Fruit fly (Drosophila melanogaster) whole organism, embryonic: ENCODE data around the gene vsg.

Experiments used
- CG11504 ChIP-seq: fragments of 200-800 bp; sonication (Bioruptor generic); optimal IDR thresholded peaks from 3 replicates; lab custom pipeline; 2019; ENCODE audit warnings: missing biosample characterization, mild to moderate bottlenecking, missing genetic modification characterization, moderate library complexity
- CG12155 ChIP-seq: fragments of 200-800 bp; sonication (Bioruptor generic); optimal IDR thresholded peaks from 3 replicates; lab custom pipeline; 2016; ENCODE audit warnings: missing biosample characterization, missing genetic modification characterization
- CG12659 ChIP-seq: fragments of 200-800 bp; sonication (Bioruptor generic); optimal IDR thresholded peaks from 3 replicates; lab custom pipeline; 2017; ENCODE audit warnings: mild to moderate bottlenecking, missing biosample characterization, missing genetic modification reagents, missing genetic modification characterization
- CG15269 ChIP-seq: fragments of 200-800 bp; sonication (Bioruptor generic); optimal IDR thresholded peaks from 2 replicates; lab custom pipeline; 2018; ENCODE audit warnings: missing biosample characterization, mild to moderate bottlenecking, missing genetic modification characterization, moderate library complexity
- CG17361 ChIP-seq: fragments of 200-800 bp; sonication (Bioruptor generic); IDR thresholded peaks from 3 replicates; pipeline ENCODE4 v1.3.6; 2022; ENCODE audit warnings: missing biosample characterization, missing genetic modification characterization
- CG17385 ChIP-seq: fragments of 200-800 bp; sonication (Bioruptor generic); optimal IDR thresholded peaks from 3 replicates; lab custom pipeline; 2018; ENCODE audit warnings: missing biosample characterization, mild to moderate bottlenecking, missing genetic modification characterization
- CG17612 ChIP-seq: fragments of 200-800 bp; sonication (Bioruptor generic); IDR thresholded peaks from 2 replicates; pipeline ENCODE4 v1.3.6; 2022; ENCODE audit warnings: missing biosample characterization, missing genetic modification characterization
- CG1832 ChIP-seq: fragments of 200-800 bp; sonication (Bioruptor generic); optimal IDR thresholded peaks from 2 replicates; lab custom pipeline; 2017; ENCODE audit warnings: missing biosample characterization, mild to moderate bottlenecking, missing genetic modification characterization, inconsistent platforms
- CG30403 ChIP-seq: fragments of 200-800 bp; sonication (Bioruptor generic); optimal IDR thresholded peaks from 3 replicates; lab custom pipeline; 2016; ENCODE audit warnings: missing biosample characterization, missing genetic modification characterization
- CG7556 ChIP-seq: fragments of 200-800 bp; sonication (Bioruptor generic); optimal IDR thresholded peaks from 2 replicates; lab custom pipeline; 2017; ENCODE audit warnings: missing biosample characterization, mild to moderate bottlenecking, missing genetic modification characterization
- CG8281 ChIP-seq: fragments of 200-800 bp; sonication (Bioruptor generic); optimal IDR thresholded peaks from 2 replicates; lab custom pipeline; 2018; ENCODE audit warnings: missing biosample characterization, mild to moderate bottlenecking, missing genetic modification characterization, moderate library complexity
- CG8765 ChIP-seq: fragments of 200-800 bp; sonication (Bioruptor generic); IDR thresholded peaks from 2 replicates; pipeline ENCODE4 v1.3.6; 2022; ENCODE audit warnings: missing biosample characterization, missing genetic modification characterization
- CG9727 ChIP-seq: fragments of 200-800 bp; sonication (Bioruptor generic); optimal IDR thresholded peaks from 3 replicates; lab custom pipeline; 2017; ENCODE audit warnings: missing biosample characterization, mild to moderate bottlenecking, missing genetic modification characterization
- Deaf1 ChIP-seq: fragments of 200-800 bp; optimal IDR thresholded peaks from 3 replicates; lab custom pipeline; 2019; ENCODE audit warnings: missing biosample characterization, mild to moderate bottlenecking, missing genetic modification characterization, moderate library complexity
- Drgx ChIP-seq: fragments of 200-800 bp; sonication (Bioruptor generic); IDR thresholded peaks from 2 replicates; pipeline ENCODE4 v1.3.6; 2022; ENCODE audit warnings: missing biosample characterization, missing genetic modification characterization
- Elba2 ChIP-seq: fragments of 200-800 bp; sonication (Bioruptor generic); optimal IDR thresholded peaks from 3 replicates; lab custom pipeline; 2016; ENCODE audit warnings: missing biosample characterization, missing genetic modification characterization
- HHEX ChIP-seq: fragments of 200-800 bp; sonication (Bioruptor generic); optimal IDR thresholded peaks from 3 replicates; lab custom pipeline; 2017; ENCODE audit warnings: missing biosample characterization, mild to moderate bottlenecking, missing genetic modification characterization, missing genetic modification reagents
- Hmr ChIP-seq: fragments of 200-800 bp; sonication (Bioruptor generic); optimal IDR thresholded peaks from 3 replicates; lab custom pipeline; 2017; ENCODE audit warnings: mild to moderate bottlenecking, missing biosample characterization, missing genetic modification reagents, missing genetic modification characterization
- Hr51 ChIP-seq, 2 experiments: fragments of 200-800 bp; sonication (Bioruptor generic); optimal IDR thresholded peaks; 2 replicates in 1 of 2; 3 replicates in 1 of 2; lab custom pipeline; 2016 to 2018; ENCODE audit warnings: missing biosample characterization in 2 of 2, missing genetic modification characterization in 2 of 2, mild to moderate bottlenecking in 1 of 2, moderate library complexity in 1 of 2
- Meics ChIP-seq: fragments of 200-800 bp; sonication (Bioruptor generic); optimal IDR thresholded peaks from 2 replicates; lab custom pipeline; 2017; ENCODE audit warnings: missing biosample characterization, mild to moderate bottlenecking, missing genetic modification characterization
- NfI ChIP-seq: fragments of 200-800 bp; sonication (Bioruptor generic); optimal IDR thresholded peaks from 3 replicates; lab custom pipeline; 2018; ENCODE audit warnings: missing biosample characterization, mild to moderate bottlenecking, missing genetic modification characterization, moderate library complexity
- Pdp1 ChIP-seq, 2 experiments: fragments of 200-800 bp; sonication (Bioruptor generic); optimal IDR thresholded peaks; 3 replicates each; lab custom pipeline; 2016; ENCODE audit warnings: missing biosample characterization in 2 of 2, missing genetic modification characterization in 2 of 2, mild to moderate bottlenecking in 1 of 2, moderate library complexity in 1 of 2
- Sox100B ChIP-seq: fragments of 200-800 bp; sonication (Bioruptor generic); optimal IDR thresholded peaks from 3 replicates; lab custom pipeline; 2018; ENCODE audit warnings: missing biosample characterization, mild to moderate bottlenecking, missing genetic modification characterization
- ash1 ChIP-seq: fragments of 200-800 bp; sonication (Bioruptor generic); optimal IDR thresholded peaks from 2 replicates; lab custom pipeline; 2018; ENCODE audit warnings: missing biosample characterization, mild to moderate bottlenecking, missing genetic modification characterization
- bigmax ChIP-seq: fragments of 200-800 bp; sonication (Bioruptor generic); optimal IDR thresholded peaks from 2 replicates; lab custom pipeline; 2018; ENCODE audit warnings: missing biosample characterization, mild to moderate bottlenecking, missing genetic modification characterization
- bowl ChIP-seq: fragments of 200-800 bp; sonication (Bioruptor generic); IDR thresholded peaks from 2 replicates; pipeline ENCODE4 v1.3.6; 2022; ENCODE audit warnings: missing biosample characterization, missing genetic modification characterization
- chn ChIP-seq: fragments of 200-800 bp; sonication (Bioruptor generic); optimal IDR thresholded peaks from 2 replicates; lab custom pipeline; 2016; ENCODE audit warnings: missing biosample characterization, missing genetic modification characterization
- croc ChIP-seq: fragments of 200-800 bp; sonication (Bioruptor generic); conservative IDR thresholded peaks from 3 replicates; pipeline ENCODE4 v1.3.6; 2022; ENCODE audit warnings: missing biosample characterization, missing genetic modification characterization
- cwo ChIP-seq: fragments of 200-800 bp; sonication (Bioruptor generic); optimal IDR thresholded peaks from 3 replicates; lab custom pipeline; 2017; ENCODE audit warnings: missing biosample characterization, missing genetic modification characterization, mild to moderate bottlenecking, moderate library complexity, missing genetic modification reagents
- dpn ChIP-seq, 2 experiments: fragments of 200-800 bp; sonication (Bioruptor generic); optimal IDR thresholded peaks; 3 replicates each; lab custom pipeline; 2016; ENCODE audit warnings: missing biosample characterization in 2 of 2, missing genetic modification characterization in 2 of 2
- ewg ChIP-seq: fragments of 200-800 bp; sonication (Bioruptor generic); optimal IDR thresholded peaks from 3 replicates; lab custom pipeline; 2017; ENCODE audit warnings: mild to moderate bottlenecking, missing biosample characterization, missing genetic modification reagents, missing genetic modification characterization
- gfzf ChIP-seq: fragments of 200-800 bp; sonication (Bioruptor generic); optimal IDR thresholded peaks from 2 replicates; lab custom pipeline; 2016; ENCODE audit warnings: missing biosample characterization, mild to moderate bottlenecking, missing genetic modification characterization, moderate library complexity
- hb ChIP-seq: fragments of 200-800 bp; sonication (Bioruptor generic); IDR thresholded peaks from 3 replicates; pipeline ENCODE4 v1.3.6; 2022; ENCODE audit warnings: missing biosample characterization, missing genetic modification characterization; ENCODE audit not compliant: partially characterized antibody
- lola ChIP-seq, 3 experiments: fragments of >200 bp in 2 of 3; fragments of 200-800 bp in 1 of 3; sonication (Bioruptor generic) in 1 of 3; optimal IDR thresholded peaks; 2 replicates each; lab custom pipeline; 2017 to 2019; ENCODE audit warnings: missing biosample characterization in 3 of 3, missing genetic modification characterization in 3 of 3, mild to moderate bottlenecking in 1 of 3, moderate library complexity in 1 of 3
- mld ChIP-seq: fragments of 200-800 bp; sonication (Bioruptor generic); IDR thresholded peaks from 3 replicates; pipeline ENCODE4 v1.3.6; 2022; ENCODE audit warnings: missing biosample characterization, missing genetic modification characterization; ENCODE audit not compliant: partially characterized antibody
- nerfin-1 ChIP-seq: fragments of 200-800 bp; sonication (Bioruptor generic); optimal IDR thresholded peaks from 3 replicates; lab custom pipeline; 2019; ENCODE audit warnings: missing biosample characterization, mild to moderate bottlenecking, missing genetic modification characterization, moderate library complexity
- org-1 ChIP-seq: fragments of 200-800 bp; sonication (Bioruptor generic); optimal IDR thresholded peaks from 2 replicates; lab custom pipeline; 2017; ENCODE audit warnings: missing biosample characterization, missing genetic modification characterization
- pfk ChIP-seq: fragments of 200-800 bp; sonication (Bioruptor generic); optimal IDR thresholded peaks from 2 replicates; lab custom pipeline; 2018; ENCODE audit warnings: missing biosample characterization, mild to moderate bottlenecking, missing genetic modification characterization, moderate library complexity
- pho ChIP-seq: fragments of 200-800 bp; sonication (Bioruptor generic); optimal IDR thresholded peaks from 2 replicates; lab custom pipeline; 2016; ENCODE audit warnings: missing biosample characterization, missing genetic modification characterization
- sd ChIP-seq: fragments of 200-800 bp; sonication (Bioruptor generic); optimal IDR thresholded peaks from 3 replicates; lab custom pipeline; 2018; ENCODE audit warnings: missing biosample characterization, mild to moderate bottlenecking, missing genetic modification characterization, moderate library complexity
- sima ChIP-seq: fragments of 200-800 bp; sonication (Bioruptor generic); optimal IDR thresholded peaks from 2 replicates; lab custom pipeline; 2016; ENCODE audit warnings: missing biosample characterization, missing genetic modification characterization
- sisA ChIP-seq: fragments of 200-800 bp; sonication (Bioruptor generic); IDR thresholded peaks from 2 replicates; pipeline ENCODE4 v1.3.6; 2022; ENCODE audit warnings: missing biosample characterization, missing genetic modification characterization
- sr ChIP-seq: fragments of 200-800 bp; sonication (Bioruptor generic); IDR thresholded peaks from 3 replicates; pipeline ENCODE4 v1.3.6; 2022; ENCODE audit warnings: missing biosample characterization, missing genetic modification characterization
- tap ChIP-seq: fragments of 200-800 bp; optimal IDR thresholded peaks from 3 replicates; lab custom pipeline; 2019; ENCODE audit warnings: missing biosample characterization, mild to moderate bottlenecking, missing genetic modification characterization, moderate library complexity
- tgo ChIP-seq: fragments of 200-800 bp; sonication (Bioruptor generic); IDR thresholded peaks from 3 replicates; pipeline ENCODE4 v1.3.6; 2022; ENCODE audit warnings: missing biosample characterization, missing genetic modification characterization
- tna ChIP-seq: fragments of 200-800 bp; sonication (Bioruptor generic); IDR thresholded peaks from 2 replicates; pipeline ENCODE4 v1.3.6; 2022; ENCODE audit warnings: missing biosample characterization, missing genetic modification characterization; ENCODE audit not compliant: partially characterized antibody
- vvl ChIP-seq: fragments of 200-800 bp; sonication (Bioruptor generic); IDR thresholded peaks from 2 replicates; pipeline ENCODE4 v1.3.6; 2022; ENCODE audit warnings: missing biosample characterization, missing genetic modification characterization
- zfh2 ChIP-seq: fragments of 200-800 bp; sonication (Bioruptor generic); optimal IDR thresholded peaks from 2 replicates; lab custom pipeline; 2016; ENCODE audit warnings: missing biosample characterization, missing genetic modification characterization

The vsg gene

DNA sequence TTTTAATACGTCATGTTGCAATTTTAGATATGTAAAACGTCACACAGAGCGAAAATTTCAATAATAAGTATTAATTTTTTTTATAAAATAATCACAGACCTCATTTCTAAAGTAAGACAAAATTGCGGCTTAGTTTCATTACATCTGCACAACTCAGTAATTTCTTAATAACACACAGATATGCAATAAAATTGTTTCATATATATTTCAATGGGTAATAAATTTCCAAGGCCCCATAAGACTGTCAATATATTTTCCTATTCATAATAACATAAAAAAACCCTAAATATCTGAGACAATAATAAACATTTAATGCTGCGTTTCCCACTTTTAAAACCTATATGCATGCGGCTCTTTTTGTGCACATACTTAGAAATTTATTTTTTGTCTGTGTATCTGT, 18.5 kb upstream of the vsg start (continued):
- TF ChIP-seq CG15269 (tag; lab: Kevin White, UChicago), result peak; percentile 67
- peak; percentile 20 for TF ChIP-seq org-1 (GFP tag; lab: Kevin White, UChicago)
- TF ChIP-seq chn, result no peak
- TF ChIP-seq bowl (GFP tag; lab: Robert Waterston, UW), result no peak
- no peak for TF ChIP-seq CG1832 (GFP tag; lab: Kevin White, UChicago)
- no peak for TF ChIP-seq CG12155 (GFP tag; lab: Kevin White, UChicago)
- 0 out of 2 replicates have a peak, but pooled peaks have one; percentile 27 for TF ChIP-seq Drgx (GFP tag; lab: Robert Waterston, UW)
- peak; percentile 30 for TF ChIP-seq NfI
- TF ChIP-seq Pdp1 (GFP tag; optimal IDR thresholded peaks at IDR 0.05; lab: Kevin White, UChicago), result peak; percentile 3 to 6
- peak; percentile 16 for TF ChIP-seq CG8281
- peak; percentile 32; the same call in 1 of the 2 replicates for TF ChIP-seq vvl
- TF ChIP-seq CG17361 (GFP tag; lab: Robert Waterston, UW), result peak; percentile 70; the same call in 2 of the 3 replicates
- TF ChIP-seq pfk (GFP tag; lab: Kevin White, UChicago), result no peak
- TF ChIP-seq ewg (GFP tag; lab: Kevin White, UChicago), result peak; percentile 16
- no peak for TF ChIP-seq mld
- TF ChIP-seq Meics, result peak; percentile 41
- peak; percentile 6 for TF ChIP-seq tap (tag; lab: Kevin White, UChicago)
- TF ChIP-seq CG9727 (GFP tag; lab: Kevin White, UChicago), result peak; percentile 26
- peak; percentile 5 for TF ChIP-seq sd (tag; lab: Kevin White, UChicago)
- no peak for TF ChIP-seq lola (GFP tag; optimal IDR thresholded peaks at IDR 0.05; lab: Kevin White, UChicago)
- no peak for TF ChIP-seq CG8765
- peak; percentile 11 for TF ChIP-seq Deaf1 (tag; lab: Kevin White, UChicago)
- TF ChIP-seq CG11504 (tag; lab: Kevin White, UChicago), result peak; percentile 62
- TF ChIP-seq Hr51 (GFP tag; optimal IDR thresholded peaks at IDR 0.05; lab: Kevin White, UChicago), result peak in 1 of 2 experiments; percentile 75
- TF ChIP-seq dpn (GFP tag; optimal IDR thresholded peaks at IDR 0.05; lab: Kevin White, UChicago), result peak in 1 of 2 experiments; percentile 8
- TF ChIP-seq CG30403 (GFP tag; lab: Kevin White, UChicago), result peak; percentile 49
- TF ChIP-seq CG17385, result peak; percentile 28
- TF ChIP-seq croc (GFP tag; lab: Robert Waterston, UW), result no peak
- TF ChIP-seq CG17612 (GFP tag; lab: Robert Waterston, UW), result no peak
- TF ChIP-seq Sox100B (GFP tag; lab: Kevin White, UChicago), result peak; percentile 22
- TF ChIP-seq bigmax, result no peak
- TF ChIP-seq CG7556 (GFP tag; lab: Kevin White, UChicago), result peak; percentile 66
- peak; percentile 2 for TF ChIP-seq HHEX
- peak; percentile 34 for TF ChIP-seq CG12659

DNA sequence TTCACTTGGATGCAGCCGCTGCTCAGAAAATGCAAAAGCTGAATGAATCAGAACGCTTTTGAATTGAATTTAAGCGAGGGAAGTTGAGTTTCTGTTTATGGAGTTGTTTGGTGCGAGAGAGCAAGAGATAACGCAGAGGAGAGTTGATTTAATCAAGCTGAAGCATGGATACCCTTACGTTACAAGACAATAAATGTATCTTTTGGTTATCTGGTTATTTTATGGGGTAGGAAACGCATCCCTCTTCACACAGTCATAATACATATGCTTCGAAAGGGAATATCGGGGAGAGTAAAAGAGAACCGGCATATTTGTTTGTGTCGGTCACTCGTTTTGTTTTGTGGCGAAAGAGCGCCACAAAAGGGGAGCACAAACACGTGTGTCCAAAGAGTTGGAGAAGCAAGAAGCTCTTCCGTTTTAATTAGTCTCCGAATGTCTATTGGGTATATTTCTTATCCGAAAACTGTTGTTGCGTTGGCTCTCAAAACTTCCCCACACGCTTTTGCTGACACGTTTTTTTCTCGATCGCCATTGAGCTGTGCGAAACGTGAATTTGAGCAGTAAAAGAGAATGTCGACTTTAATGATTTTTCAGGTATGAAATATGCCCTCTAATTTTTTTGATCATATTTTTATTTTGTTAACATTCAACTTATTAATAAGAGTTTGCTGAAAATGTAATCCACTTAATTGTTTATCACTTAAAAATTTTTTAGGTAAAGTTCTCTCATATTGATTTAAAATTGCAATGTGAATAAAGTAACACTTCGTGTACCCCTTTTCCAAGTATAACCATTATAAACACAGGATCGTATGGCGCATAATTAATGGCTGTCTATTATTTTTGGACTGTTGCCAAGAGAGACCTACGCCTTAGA, 17.2 kb upstream of the vsg start, which contains the start of gene Prps:
Gene Prps, minus strand, starts transcription at position 51 of the 877 bp plus-strand sequence.
- TF ChIP-seq CG12659 (peak; percentile 48), org-1 (GFP tag; lab: Kevin White, UChicago) (peak; percentile 74), ash1 (GFP tag; lab: Kevin White, UChicago) (peak; percentile 16), sr (GFP tag; lab: Robert Waterston, UW) (peak; percentile 69; the same call in 2 of the 3 replicates), tna (no peak; the same call in 1 of the 2 replicates), nerfin-1 (peak; percentile 59), hb (no peak), pho (GFP tag; lab: Kevin White, UChicago) (peak; percentile 53), zfh2 (GFP tag; lab: Kevin White, UChicago) (peak; percentile 51), gfzf (GFP tag; lab: Kevin White, UChicago) (no peak), sisA (GFP tag; lab: Robert Waterston, UW) (peak; percentile 80), Hmr (peak; percentile 76), Elba2 (GFP tag; lab: Kevin White, UChicago) (no peak), cwo (peak; percentile 99), sima (no peak), tgo (peak; percentile 80)
